Worm (Caenorhabditis elegans): ENCODE results near the gene T28C6.3.

DNA sequence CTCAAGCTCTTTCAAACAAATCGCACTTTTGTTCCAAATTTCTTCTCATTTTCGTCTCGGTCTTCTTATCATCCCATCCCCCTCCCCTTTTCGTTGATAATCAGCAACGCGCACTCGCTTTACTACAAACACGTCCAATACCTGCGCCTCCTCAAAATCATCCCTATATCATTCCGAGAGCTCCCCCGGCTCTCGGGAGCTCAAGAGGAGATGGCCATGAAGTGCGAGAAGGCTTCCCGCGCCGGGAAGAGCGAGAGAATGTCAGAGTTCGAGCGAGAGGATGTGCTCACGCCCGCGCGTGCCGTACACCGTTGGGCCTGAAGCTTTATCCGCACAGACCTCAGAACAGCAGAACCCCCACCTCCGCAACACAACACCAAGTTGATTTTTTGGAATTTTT, 30.7 kb downstream of the T28C6.3 start:
- no peak for TF ChIP-seq fos-1 (tag; optimal IDR thresholded peaks at IDR 0.05)
- no peak for TF ChIP-seq nhr-25 (tag; optimal IDR thresholded peaks at IDR 0.05)
- no peak for TF ChIP-seq lin-13 (GFP tag; optimal IDR thresholded peaks at IDR 0.05)
- no peak for TF ChIP-seq nhr-21 (tag; optimal IDR thresholded peaks at IDR 0.05)
- no peak for TF ChIP-seq nhr-77 (tag; optimal IDR thresholded peaks at IDR 0.05)
- TF ChIP-seq alr-1 (tag; optimal IDR thresholded peaks at IDR 0.05) = no peak
- no peak for TF ChIP-seq ama-1 (optimal IDR thresholded peaks at IDR 0.05)
- no peak for TF ChIP-seq mab-5 (tag; optimal IDR thresholded peaks at IDR 0.05)
- no peak for TF ChIP-seq unc-39 (tag; optimal IDR thresholded peaks at IDR 0.05)

Data from whole organism, L2 larva.